Fruit fly (Drosophila melanogaster) whole organism, prepupa: ENCODE data around the gene noi.

Source experiments
- CG6808 ChIP-seq: fragments of 200-800 bp; sonication (Bioruptor generic); optimal IDR thresholded peaks from 3 replicates; lab custom pipeline; 2017; ENCODE audit warnings: missing biosample characterization, missing genetic modification characterization, mild to moderate bottlenecking, moderate library complexity, missing genetic modification reagents
- CG6854 ChIP-seq: fragments of 200-800 bp; sonication (Bioruptor generic); optimal IDR thresholded peaks from 2 replicates; lab custom pipeline; 2017; ENCODE audit warnings: missing biosample characterization, mild to moderate bottlenecking, missing genetic modification characterization
- CG8632 ChIP-seq: fragments of 200-800 bp; sonication (Bioruptor generic); optimal IDR thresholded peaks from 3 replicates; lab custom pipeline; 2016; ENCODE audit warnings: missing biosample characterization, missing genetic modification characterization

- TF ChIP-seq CG6854 (GFP tag; lab: Kevin White, UChicago) (no peak), CG8632 (GFP tag; lab: Kevin White, UChicago) (no peak), CG6808 (GFP tag; lab: Kevin White, UChicago) (no peak)
These were observed 31.1 kb upstream of the noi start for dm6 chr3R:5622406-5622752.
